Worm (Caenorhabditis elegans) whole organism, L1 larva: ENCODE data around the gene hpr-9.
A peak's percentile ranks its signal among the peaks of the same experiment; 100 is the strongest.

ENCODE experiments used
- C16A3.4 ChIP-seq: fragments of 150-350 bp; optimal IDR thresholded peaks from 2 replicates; lab custom pipeline; 2014; ENCODE audit warnings: missing biosample characterization, missing genetic modification characterization
- C34B4.2 ChIP-seq: sonication (generic microtip); optimal IDR thresholded peaks from 2 replicates; lab custom pipeline; 2017; ENCODE audit warnings: mild to moderate bottlenecking, missing genetic modification characterization, missing compliant biosample characterization
- F16B12.6 ChIP-seq: fragments of 150-350 bp; optimal IDR thresholded peaks from 2 replicates; lab custom pipeline; 2014; ENCODE audit warnings: missing biosample characterization, missing genetic modification characterization
- aha-1 ChIP-seq: fragments of 150-350 bp; optimal IDR thresholded peaks from 2 replicates; lab custom pipeline; 2014; ENCODE audit warnings: missing biosample characterization, missing genetic modification characterization
- blmp-1 ChIP-seq: fragments of 150-350 bp; optimal IDR thresholded peaks from 2 replicates; lab custom pipeline; 2014; ENCODE audit warnings: missing biosample characterization, missing genetic modification characterization
- ceh-82 ChIP-seq, 3 experiments: fragments of 150-350 bp in 1 of 3; sonication (generic microtip) in 2 of 3; optimal IDR thresholded peaks; 2 replicates each; lab custom pipeline; 2014 to 2017; ENCODE audit warnings: missing biosample characterization in 3 of 3, missing genetic modification characterization in 3 of 3
- ceh-88 ChIP-seq: fragments of 200-800 bp; sonication (Bioruptor generic); IDR thresholded peaks from 2 replicates; pipeline ENCODE4 v1.3.6; 2022; ENCODE audit warnings: missing genetic modification characterization, missing compliant biosample characterization
- ceh-90 ChIP-seq: sonication (generic microtip); optimal IDR thresholded peaks from 2 replicates; lab custom pipeline; 2016; ENCODE audit warnings: missing genetic modification characterization, missing compliant biosample characterization
- dsc-1 ChIP-seq: sonication (generic microtip); optimal IDR thresholded peaks from 2 replicates; lab custom pipeline; 2016; ENCODE audit warnings: mild to moderate bottlenecking, missing genetic modification characterization, missing compliant biosample characterization
- efl-1 ChIP-seq, 4 experiments: fragments of 150-350 bp; optimal IDR thresholded peaks in 3 of 4; peaks in 1 of 4; 1 replicate in 1 of 4; 2 replicates in 3 of 4; lab custom pipeline; 2014; ENCODE audit warnings: missing biosample characterization in 2 of 4, missing genetic modification characterization in 2 of 4, missing genetic modification reagents in 2 of 4
- elt-2 ChIP-seq: sonication (generic microtip); optimal IDR thresholded peaks from 2 replicates; lab custom pipeline; 2016; ENCODE audit warnings: missing genetic modification characterization, mild to moderate bottlenecking, inconsistent platforms, missing compliant biosample characterization, missing genetic modification reagents
- elt-3 ChIP-seq, 6 experiments: fragments of 150-350 bp in 1 of 6; sonication (generic microtip); optimal IDR thresholded peaks; 2 replicates each; lab custom pipeline; 2017 to 2018; ENCODE audit warnings: missing biosample characterization in 6 of 6, missing genetic modification characterization in 6 of 6, inconsistent platforms in 1 of 6
- fkh-4 ChIP-seq: sonication (generic microtip); optimal IDR thresholded peaks from 2 replicates; lab custom pipeline; 2016; ENCODE audit warnings: missing compliant biosample characterization, missing genetic modification characterization, borderline replicate concordance
- fkh-8 ChIP-seq: sonication (generic microtip); optimal IDR thresholded peaks from 2 replicates; lab custom pipeline; 2016; ENCODE audit warnings: mild to moderate bottlenecking, missing genetic modification characterization, missing compliant biosample characterization
- fos-1 ChIP-seq: fragments of 150-350 bp; optimal IDR thresholded peaks from 2 replicates; lab custom pipeline; 2014; ENCODE audit warnings: missing biosample characterization, missing genetic modification characterization
- grh-1 ChIP-seq: fragments of 200-800 bp; sonication (Bioruptor generic); IDR thresholded peaks from 2 replicates; pipeline ENCODE4 v1.3.6; 2022; ENCODE audit warnings: missing genetic modification reagents, missing genetic modification characterization, missing compliant biosample characterization
- hpl-2 ChIP-seq: fragments of 150-350 bp; optimal IDR thresholded peaks from 2 replicates; lab custom pipeline; 2014; ENCODE audit warnings: missing biosample characterization, missing genetic modification reagents, missing genetic modification characterization
- irx-1 ChIP-seq: sonication (generic microtip); optimal IDR thresholded peaks from 2 replicates; lab custom pipeline; 2016; ENCODE audit warnings: missing genetic modification characterization, missing compliant biosample characterization
- isw-1 ChIP-seq: fragments of 200-800 bp; sonication (Bioruptor generic); IDR thresholded peaks from 2 replicates; pipeline ENCODE4 v1.3.6; 2022; ENCODE audit warnings: missing genetic modification characterization, missing compliant biosample characterization
- jun-1 ChIP-seq: fragments of 150-350 bp; optimal IDR thresholded peaks from 2 replicates; lab custom pipeline; 2014; ENCODE audit warnings: missing biosample characterization, missing genetic modification reagents, missing genetic modification characterization
- lin-13 ChIP-seq: fragments of 150-350 bp; optimal IDR thresholded peaks from 2 replicates; lab custom pipeline; 2014; ENCODE audit warnings: missing biosample characterization, missing genetic modification reagents, missing genetic modification characterization
- lin-15B ChIP-seq: fragments of 150-350 bp; sonication (generic microtip); optimal IDR thresholded peaks from 3 replicates; lab custom pipeline; 2014; ENCODE audit warnings: missing biosample characterization, missing genetic modification characterization
- lin-35 ChIP-seq, 2 experiments: fragments of 150-350 bp; optimal IDR thresholded peaks; 2 replicates each; lab custom pipeline; 2014; ENCODE audit warnings: missing biosample characterization in 2 of 2, missing genetic modification characterization in 2 of 2, missing genetic modification reagents in 2 of 2
- lsy-2 ChIP-seq, 2 experiments: fragments of 150-350 bp; optimal IDR thresholded peaks; 2 replicates each; lab custom pipeline; 2014; ENCODE audit warnings: missing biosample characterization in 2 of 2, missing genetic modification characterization in 2 of 2
- mab-9 ChIP-seq: fragments of 200-800 bp; sonication (Bioruptor generic); IDR thresholded peaks from 2 replicates; pipeline ENCODE4 v1.3.6; 2022; ENCODE audit warnings: missing genetic modification reagents, missing genetic modification characterization, missing compliant biosample characterization
- mdl-1 ChIP-seq, 2 experiments: fragments of 150-350 bp; optimal IDR thresholded peaks; 2 replicates each; lab custom pipeline; 2014 to 2017; ENCODE audit warnings: missing biosample characterization in 2 of 2, missing genetic modification characterization in 2 of 2, inconsistent platforms in 1 of 2
- mep-1 ChIP-seq: fragments of 150-350 bp; optimal IDR thresholded peaks from 2 replicates; lab custom pipeline; 2014; ENCODE audit warnings: missing biosample characterization, missing genetic modification characterization
- nhr-12 ChIP-seq: sonication (generic microtip); optimal IDR thresholded peaks from 2 replicates; lab custom pipeline; 2017; ENCODE audit warnings: missing biosample characterization, missing genetic modification characterization
- nhr-20 ChIP-seq: sonication (generic microtip); optimal IDR thresholded peaks from 2 replicates; lab custom pipeline; 2016; ENCODE audit warnings: mild to moderate bottlenecking, missing genetic modification characterization, missing compliant biosample characterization
- nhr-28 ChIP-seq: fragments of 150-350 bp; optimal IDR thresholded peaks from 2 replicates; lab custom pipeline; 2014; ENCODE audit warnings: missing biosample characterization, missing genetic modification characterization
- nhr-47 ChIP-seq: sonication (generic microtip); optimal IDR thresholded peaks from 2 replicates; lab custom pipeline; 2016; ENCODE audit warnings: mild to moderate bottlenecking, missing genetic modification characterization, moderate library complexity, missing compliant biosample characterization
- nhr-71 ChIP-seq: sonication (generic microtip); optimal IDR thresholded peaks from 2 replicates; lab custom pipeline; 2016; ENCODE audit warnings: mild to moderate bottlenecking, missing genetic modification characterization, moderate library complexity, missing compliant biosample characterization
- nhr-77 ChIP-seq: fragments of 150-350 bp; optimal IDR thresholded peaks from 2 replicates; lab custom pipeline; 2014; ENCODE audit warnings: missing biosample characterization, missing genetic modification characterization
- nhr-84 ChIP-seq: sonication (generic microtip); optimal IDR thresholded peaks from 2 replicates; lab custom pipeline; 2017; ENCODE audit warnings: missing biosample characterization, missing genetic modification characterization
- nhr-85 ChIP-seq: sonication (generic microtip); peaks from one replicate; lab custom pipeline; 2016; ENCODE audit warnings: missing genetic modification characterization, inconsistent platforms, missing compliant biosample characterization
- pax-3 ChIP-seq: fragments of 200-800 bp; sonication (Bioruptor generic); optimal IDR thresholded peaks from 2 replicates; lab custom pipeline; 2018; ENCODE audit warnings: mild to moderate bottlenecking, missing genetic modification characterization, moderate library complexity, missing compliant biosample characterization
- pqm-1 ChIP-seq: sonication (generic microtip); optimal IDR thresholded peaks from 3 replicates; lab custom pipeline; 2017; ENCODE audit warnings: missing biosample characterization, missing genetic modification characterization
- rnt-1 ChIP-seq: sonication (generic microtip); optimal IDR thresholded peaks from 2 replicates; lab custom pipeline; 2016; ENCODE audit warnings: mild to moderate bottlenecking, missing genetic modification characterization, moderate library complexity, missing compliant biosample characterization
- skn-1 ChIP-seq: fragments of 150-350 bp; optimal IDR thresholded peaks from 2 replicates; lab custom pipeline; 2014; ENCODE audit warnings: missing biosample characterization, missing genetic modification characterization
- snu-23 ChIP-seq: sonication (generic microtip); optimal IDR thresholded peaks from 2 replicates; lab custom pipeline; 2016; ENCODE audit warnings: missing genetic modification characterization, missing compliant biosample characterization
- sox-4 ChIP-seq: sonication (generic microtip); optimal IDR thresholded peaks from 2 replicates; lab custom pipeline; 2016; ENCODE audit warnings: missing genetic modification characterization, missing compliant biosample characterization
- sptf-1 ChIP-seq: fragments of 150-350 bp; optimal IDR thresholded peaks from 2 replicates; lab custom pipeline; 2014; ENCODE audit warnings: missing biosample characterization, missing genetic modification characterization
- sup-37 ChIP-seq: fragments of 200-800 bp; sonication (Bioruptor generic); optimal IDR thresholded peaks from 2 replicates; lab custom pipeline; 2018; ENCODE audit warnings: mild to moderate bottlenecking, missing genetic modification characterization, missing compliant biosample characterization
- swsn-7 ChIP-seq: sonication (generic microtip); optimal IDR thresholded peaks from 2 replicates; lab custom pipeline; 2016; ENCODE audit warnings: missing genetic modification characterization, missing compliant biosample characterization
- unc-130 ChIP-seq: fragments of 150-350 bp; optimal IDR thresholded peaks from 2 replicates; lab custom pipeline; 2017; ENCODE audit warnings: missing biosample characterization, missing genetic modification characterization, inconsistent platforms
- unc-30 ChIP-seq: sonication (generic microtip); optimal IDR thresholded peaks from 2 replicates; lab custom pipeline; 2017; ENCODE audit warnings: missing biosample characterization, missing genetic modification characterization
- unc-62 ChIP-seq: fragments of 150-350 bp; optimal IDR thresholded peaks from 2 replicates; lab custom pipeline; 2014; ENCODE audit warnings: missing biosample characterization, missing genetic modification reagents, missing genetic modification characterization
- unc-86 ChIP-seq: sonication (generic microtip); optimal IDR thresholded peaks from 2 replicates; lab custom pipeline; 2016; ENCODE audit warnings: missing genetic modification characterization, missing compliant biosample characterization
- unc-98 ChIP-seq: fragments of 200-800 bp; sonication (Bioruptor generic); IDR thresholded peaks from 2 replicates; pipeline ENCODE4 v1.3.6; 2022; ENCODE audit warnings: missing genetic modification characterization, missing compliant biosample characterization
- vab-15 ChIP-seq: sonication (generic microtip); optimal IDR thresholded peaks from 2 replicates; lab custom pipeline; 2017; ENCODE audit warnings: missing genotype, mild to moderate bottlenecking, missing genetic modification characterization, missing compliant biosample characterization
- xbp-1 ChIP-seq: sonication (generic microtip); optimal IDR thresholded peaks from 2 replicates; lab custom pipeline; 2016; ENCODE audit warnings: missing genetic modification characterization, missing compliant biosample characterization
- zag-1 ChIP-seq: fragments of 150-350 bp; optimal IDR thresholded peaks from 2 replicates; lab custom pipeline; 2014; ENCODE audit warnings: missing biosample characterization, missing genetic modification characterization
- ztf-11 ChIP-seq, 2 experiments: sonication (generic microtip); optimal IDR thresholded peaks; 2 replicates each; lab custom pipeline; 2016 to 2017; ENCODE audit warnings: missing genetic modification characterization in 2 of 2, missing biosample characterization in 1 of 2, missing compliant biosample characterization in 1 of 2
- ztf-4 ChIP-seq: fragments of 150-350 bp; optimal IDR thresholded peaks from 2 replicates; lab custom pipeline; 2014; ENCODE audit warnings: missing biosample characterization, missing genetic modification characterization

hpr-9 gene

ce11 chrIII:10621208-10621607 is at the start of gene hpr-9, which contains the start of gene lron-10:
Gene hpr-9, plus strand, starts transcription at chrIII:10621551.
Gene lron-10, minus strand, starts transcription at chrIII:10621369.
- TF ChIP-seq aha-1 (tag; lab: Kevin White, UChicago) (no peak), nhr-71 (tag; lab: Kevin White, UChicago) (peak; percentile 95), isw-1 (peak; percentile 56; the same call in 1 of the 2 replicates), ztf-11 (tag; optimal IDR thresholded peaks at IDR 0.05; lab: Kevin White, UChicago) (peak in 1 of 2 experiments; percentile 96), nhr-47 (peak; percentile 94), nhr-84 (tag; lab: Kevin White, UChicago) (no peak), fkh-4 (tag; lab: Kevin White, UChicago) (peak; percentile 98), lin-13 (GFP tag; lab: Kevin White, UChicago) (peak; percentile 77), efl-1 (optimal IDR thresholded peaks at IDR 0.05; lab: Kevin White, UChicago) (peak; percentile 74 to 84), efl-1 (GFP tag; optimal IDR thresholded peaks at IDR 0.05 in 1 of 2; lab: Kevin White, UChicago) (peak; percentile 85 to 98), lsy-2 (tag; optimal IDR thresholded peaks at IDR 0.05; lab: Kevin White, UChicago) (peak; percentile 83 to 86), ceh-88 (GFP tag; lab: Robert Waterston, UW) (peak; percentile 61; the same call in 1 of the 2 replicates), nhr-20 (tag; lab: Kevin White, UChicago) (peak; percentile 91), zag-1 (tag; lab: Kevin White, UChicago) (no peak), skn-1 (tag; lab: Kevin White, UChicago) (peak; percentile 80), irx-1 (peak; percentile 97), xbp-1 (peak; percentile 84), snu-23 (GFP tag; lab: Kevin White, UChicago) (peak; percentile 94), blmp-1 (tag; lab: Kevin White, UChicago) (peak; percentile 91), ztf-4 (peak; percentile 42), swsn-7 (tag; lab: Kevin White, UChicago) (peak; percentile 82), pax-3 (peak; percentile 93), unc-30 (tag; lab: Kevin White, UChicago) (no peak), sox-4 (peak; percentile 94), grh-1 (GFP tag; lab: Robert Waterston, UW) (peak; percentile 90), hpl-2 (peak; percentile 17), C34B4.2 (tag; lab: Kevin White, UChicago) (peak; percentile 22), lin-15B (peak; percentile 27), fkh-8 (peak; percentile 81), jun-1 (peak; percentile 28), unc-98 (GFP tag; lab: Robert Waterston, UW) (peak; percentile 71), nhr-12 (tag; lab: Kevin White, UChicago) (no peak), unc-86 (peak; percentile 70), vab-15 (tag; lab: Kevin White, UChicago) (peak; percentile 50), dsc-1 (peak; percentile 89), nhr-28 (no peak), pqm-1 (no peak), F16B12.6 (tag; lab: Kevin White, UChicago) (peak; percentile 45), ceh-90 (tag; lab: Kevin White, UChicago) (peak; percentile 93), C16A3.4 (tag; lab: Kevin White, UChicago) (peak; percentile 70), elt-3 (tag; optimal IDR thresholded peaks at IDR 0.05; lab: Kevin White, UChicago) (peak in 2 of 6 experiments; percentile 73 to 85), elt-2 (tag; lab: Kevin White, UChicago) (peak; percentile 70), unc-62 (no peak), lin-35 (GFP tag; optimal IDR thresholded peaks at IDR 0.05; lab: Kevin White, UChicago) (peak; percentile 78 to 90), nhr-77 (peak; percentile 46), ceh-82 (tag; optimal IDR thresholded peaks at IDR 0.05; lab: Kevin White, UChicago) (peak in 2 of 3 experiments; percentile 36 to 66), mab-9 (GFP tag; lab: Robert Waterston, UW) (peak; percentile 90), rnt-1 (tag; lab: Kevin White, UChicago) (peak; percentile 99), fos-1 (tag; lab: Kevin White, UChicago) (peak; percentile 13), mdl-1 (tag; optimal IDR thresholded peaks at IDR 0.05; lab: Kevin White, UChicago) (peak in 1 of 2 experiments; percentile 77), sptf-1 (tag; lab: Kevin White, UChicago) (no peak), sup-37 (GFP tag; lab: Kevin White, UChicago) (peak; percentile 47), nhr-85 (tag; lab: Kevin White, UChicago) (peak; percentile 98), unc-130 (tag; lab: Kevin White, UChicago) (peak; percentile 52), mep-1 (tag; lab: Kevin White, UChicago) (peak; percentile 50)
